Worm (Caenorhabditis elegans) whole organism, midembryonic: ENCODE data around the gene srz-18.

Experiments
- klf-2 ChIP-seq: fragments of 200-800 bp; sonication (Bioruptor generic); conservative IDR thresholded peaks from 2 replicates; pipeline ENCODE4 v1.3.6; 2022; ENCODE audit warnings: missing genetic modification reagents, missing genetic modification characterization, missing compliant biosample characterization
- med-1 ChIP-seq: sonication (generic microtip); optimal IDR thresholded peaks from 2 replicates; lab custom pipeline; 2017; ENCODE audit warnings: missing genetic modification characterization, mild to moderate bottlenecking, missing compliant biosample characterization, antibody characterized with exemption, missing genetic modification reagents; ENCODE audit not compliant: insufficient read depth
- tab-1 ChIP-seq: fragments of 200-800 bp; sonication (Bioruptor generic); IDR thresholded peaks from 2 replicates; pipeline ENCODE4 v1.3.6; 2022; ENCODE audit warnings: missing genetic modification characterization, missing compliant biosample characterization

- no peak for TF ChIP-seq tab-1
- no peak for TF ChIP-seq klf-2 (GFP tag; lab: Robert Waterston, UW)
- TF ChIP-seq med-1 (GFP tag; lab: Kevin White, UChicago), result no peak
These were observed 25.4 kb downstream of the srz-18 start for ce11 chrV:20651923-20652322.
